Fruit fly (Drosophila melanogaster): ENCODE data around the gene CG42305.
A peak's percentile ranks its signal among the peaks of the same experiment; 100 is the strongest.

CG42305 gene

DNA sequence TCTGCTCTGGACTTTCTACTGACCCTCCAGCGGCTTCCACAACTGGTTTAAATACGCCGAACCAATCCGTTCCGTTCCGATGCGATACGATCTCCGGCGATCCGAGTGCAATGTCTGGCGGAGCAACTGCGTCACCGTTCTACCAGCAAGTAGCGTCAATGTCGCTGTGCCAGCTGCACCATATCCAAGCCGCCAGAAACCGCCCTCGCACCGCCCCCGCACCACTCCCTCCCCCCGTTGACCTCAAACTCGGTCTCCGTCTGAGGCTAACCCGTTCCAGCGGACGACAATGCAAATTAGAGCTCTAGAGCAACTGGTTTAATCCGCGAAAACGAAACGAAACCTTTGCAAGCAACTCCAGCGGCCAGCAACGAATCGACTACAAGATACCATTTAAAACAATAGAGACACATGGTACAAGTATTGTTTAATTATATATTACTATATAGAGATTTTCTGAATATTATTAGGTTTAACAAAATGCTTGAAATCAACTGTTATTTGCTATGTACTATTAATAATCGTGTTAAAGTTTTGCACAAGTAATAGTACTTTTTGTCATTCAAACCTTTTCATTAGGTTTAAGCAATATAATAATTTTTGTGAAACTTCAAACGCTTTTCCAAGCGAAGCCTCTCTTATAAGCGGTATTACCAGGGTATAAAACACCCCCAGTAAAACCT lies 1.3 kb upstream of the CG42305 start, which contains the start of the genes CG10570 and CG42502:
Gene CG10570 (minus strand): TSS at position 293 of the 683 bp plus-strand sequence.
Gene CG42502 (minus strand): TSS at position 293 of the 683 bp plus-strand sequence.
- no peak; the same call in 2 of the 3 replicates for TF ChIP-seq fd96Ca (GFP tag; IDR thresholded peaks at IDR 0.05)
- TF ChIP-seq CG34367 (tag; optimal IDR thresholded peaks at IDR 0.05): no peak
- peak; percentile 64 for TF ChIP-seq CG8159 (tag; optimal IDR thresholded peaks at IDR 0.05)
- TF ChIP-seq D1 (tag; optimal IDR thresholded peaks at IDR 0.05): no peak
- no peak for TF ChIP-seq gl (tag; optimal IDR thresholded peaks at IDR 0.05)
- peak; percentile 60 for TF ChIP-seq CG13204 (GFP tag; optimal IDR thresholded peaks at IDR 0.05)
- TF ChIP-seq CG4496 (GFP tag; IDR thresholded peaks at IDR 0.05): peak; percentile 52; the same call in 2 of the 3 replicates
- no peak for TF ChIP-seq CG32121 (GFP tag; IDR thresholded peaks at IDR 0.05)
- no peak for TF ChIP-seq rn (GFP tag; IDR thresholded peaks at IDR 0.05)
- no peak for TF ChIP-seq CG10348 (GFP tag; IDR thresholded peaks at IDR 0.05)
- TF ChIP-seq Ets98B (GFP tag; IDR thresholded peaks at IDR 0.05): no peak
- TF ChIP-seq CG15710 (tag; optimal IDR thresholded peaks at IDR 0.05): peak; percentile 62
- no peak for TF ChIP-seq Snoo (tag; optimal IDR thresholded peaks at IDR 0.05)
- peak; percentile 2 for TF ChIP-seq Pif1B (GFP tag; optimal IDR thresholded peaks at IDR 0.05)
- TF ChIP-seq CG14655 (GFP tag; optimal IDR thresholded peaks at IDR 0.05): peak; percentile 3
- TF ChIP-seq CG8301 (tag; optimal IDR thresholded peaks at IDR 0.05): no peak
- TF ChIP-seq CG12605 (GFP tag; IDR thresholded peaks at IDR 0.05): no peak
- no peak for TF ChIP-seq CG9948 (tag; optimal IDR thresholded peaks at IDR 0.05)
- TF ChIP-seq EcR (GFP tag; optimal IDR thresholded peaks at IDR 0.05): no peak
- peak; percentile 8 for TF ChIP-seq CG17806 (tag; optimal IDR thresholded peaks at IDR 0.05)
- TF ChIP-seq Pif1A (GFP tag; optimal IDR thresholded peaks at IDR 0.05): no peak

DNA sequence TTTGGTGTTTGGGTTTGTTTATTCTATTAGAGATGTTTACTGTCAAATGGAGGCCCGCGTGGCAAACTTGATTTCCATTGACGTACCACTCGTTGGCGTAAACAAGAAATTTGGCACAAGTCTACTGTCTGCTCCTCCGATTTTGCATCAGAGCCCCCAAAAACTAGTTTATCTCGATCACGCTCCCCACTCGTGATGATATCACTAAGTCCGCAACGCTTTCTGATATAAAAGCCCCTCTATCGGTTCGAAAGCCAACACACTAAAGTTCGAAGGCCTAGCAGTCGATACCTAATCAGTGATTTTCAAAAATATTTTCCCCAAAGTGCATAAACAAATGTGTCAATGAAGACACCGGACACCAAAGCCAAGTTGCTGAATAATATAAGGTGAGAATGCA lies 307 bp downstream of the CG42305 start:
- TF ChIP-seq Pif1B (GFP tag; optimal IDR thresholded peaks at IDR 0.05): no peak
- TF ChIP-seq CG34367 (tag; optimal IDR thresholded peaks at IDR 0.05): no peak
- no peak for TF ChIP-seq CG4496 (GFP tag; IDR thresholded peaks at IDR 0.05)
- no peak for TF ChIP-seq CG17806 (tag; optimal IDR thresholded peaks at IDR 0.05)
- TF ChIP-seq CG8159 (tag; optimal IDR thresholded peaks at IDR 0.05): no peak
- TF ChIP-seq CG8301 (tag; optimal IDR thresholded peaks at IDR 0.05): no peak

DNA sequence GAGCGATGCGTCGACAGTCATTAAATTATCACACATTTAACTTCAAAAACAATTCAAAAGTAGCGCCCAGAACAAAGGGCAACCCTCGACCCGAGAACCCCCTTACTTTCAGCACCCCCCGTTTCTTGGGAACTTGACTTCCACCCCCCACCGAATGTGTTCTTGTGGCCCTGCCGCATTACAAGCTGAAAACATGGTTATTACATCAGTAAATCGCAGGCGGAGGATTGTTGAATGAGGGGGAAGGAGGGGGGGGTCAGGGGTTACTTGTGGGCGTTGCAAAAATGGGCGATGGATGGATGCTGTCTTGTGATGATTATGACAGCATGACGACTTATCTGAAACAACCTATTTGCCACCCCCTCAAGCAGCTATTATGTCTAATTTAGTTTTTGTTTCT lies 2.7 kb downstream of the CG42305 start:
- TF ChIP-seq CG17806 (tag; optimal IDR thresholded peaks at IDR 0.05) (no peak), rn (GFP tag; IDR thresholded peaks at IDR 0.05) (no peak), Ets98B (GFP tag; IDR thresholded peaks at IDR 0.05) (no peak), Snoo (tag; optimal IDR thresholded peaks at IDR 0.05) (no peak), CG9948 (tag; optimal IDR thresholded peaks at IDR 0.05) (no peak), CG4496 (GFP tag; IDR thresholded peaks at IDR 0.05) (no peak), CG10348 (GFP tag; IDR thresholded peaks at IDR 0.05) (no peak), fd96Ca (GFP tag; IDR thresholded peaks at IDR 0.05) (no peak), CG12605 (GFP tag; IDR thresholded peaks at IDR 0.05) (no peak)

DNA sequence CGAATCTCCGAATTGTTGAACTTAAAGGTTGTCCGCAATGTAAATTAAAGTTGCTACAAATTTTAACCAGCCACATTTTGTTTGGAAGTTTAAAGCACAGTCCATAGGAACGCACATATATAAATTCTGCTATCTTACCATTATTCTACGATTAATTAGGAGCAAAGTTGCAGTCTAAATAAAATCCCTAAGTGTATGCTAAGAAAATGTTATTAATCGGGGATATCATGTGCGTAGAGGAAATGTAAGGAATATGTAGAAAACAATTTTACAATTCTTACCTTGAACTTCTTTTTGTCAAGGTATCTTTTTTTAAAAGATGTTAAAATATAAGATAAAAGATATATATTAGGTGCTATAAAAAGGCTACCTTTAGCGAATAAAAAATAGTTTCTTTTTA lies 5.9 kb downstream of the CG42305 start:
- TF ChIP-seq EcR (GFP tag; optimal IDR thresholded peaks at IDR 0.05): no peak
- no peak for TF ChIP-seq Pif1B (GFP tag; optimal IDR thresholded peaks at IDR 0.05)
- TF ChIP-seq CG4496 (GFP tag; IDR thresholded peaks at IDR 0.05): no peak
- TF ChIP-seq CG8159 (tag; optimal IDR thresholded peaks at IDR 0.05): no peak
- TF ChIP-seq CG10348 (GFP tag; IDR thresholded peaks at IDR 0.05): no peak
- TF ChIP-seq gl (tag; optimal IDR thresholded peaks at IDR 0.05): no peak
- no peak for TF ChIP-seq CG9948 (tag; optimal IDR thresholded peaks at IDR 0.05)
- no peak for TF ChIP-seq CG13204 (GFP tag; optimal IDR thresholded peaks at IDR 0.05)
- TF ChIP-seq CG32121 (GFP tag; IDR thresholded peaks at IDR 0.05): no peak
- no peak for TF ChIP-seq CG8301 (tag; optimal IDR thresholded peaks at IDR 0.05)
- no peak for TF ChIP-seq rn (GFP tag; IDR thresholded peaks at IDR 0.05)
- no peak for TF ChIP-seq CG14655 (GFP tag; optimal IDR thresholded peaks at IDR 0.05)
- no peak for TF ChIP-seq CG15710 (tag; optimal IDR thresholded peaks at IDR 0.05)
- no peak for TF ChIP-seq CG17806 (tag; optimal IDR thresholded peaks at IDR 0.05)
- no peak for TF ChIP-seq Ets98B (GFP tag; IDR thresholded peaks at IDR 0.05)
- TF ChIP-seq D1 (tag; optimal IDR thresholded peaks at IDR 0.05): no peak
- TF ChIP-seq Snoo (tag; optimal IDR thresholded peaks at IDR 0.05): no peak
- TF ChIP-seq CG12605 (GFP tag; IDR thresholded peaks at IDR 0.05): no peak

DNA sequence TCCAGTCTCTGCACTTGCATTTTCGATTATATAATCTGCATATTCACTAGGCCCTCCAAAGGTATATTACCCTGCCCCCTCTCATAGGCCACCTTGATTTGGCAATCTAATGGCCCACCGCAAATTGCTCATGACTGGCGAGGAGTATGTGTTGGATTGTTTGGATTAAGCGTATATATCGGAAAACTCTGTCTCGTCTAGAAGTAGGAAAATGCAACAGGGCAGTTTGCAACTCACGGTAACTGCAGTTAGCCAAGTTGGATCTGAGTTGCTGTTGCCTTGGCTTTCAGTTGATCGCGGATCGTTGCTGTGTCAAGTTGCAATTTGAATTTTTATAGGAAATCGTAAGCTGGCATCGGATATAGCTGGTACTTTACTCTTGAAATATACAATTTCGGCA lies 6.6 kb downstream of the CG42305 start, which contains the start of gene Ugt36F1:
Gene Ugt36F1 (plus strand): TSS at position 301 of the 400 bp plus-strand sequence.
- TF ChIP-seq CG13204 (GFP tag; optimal IDR thresholded peaks at IDR 0.05) (no peak), Pif1A (GFP tag; optimal IDR thresholded peaks at IDR 0.05) (no peak), CG12605 (GFP tag; IDR thresholded peaks at IDR 0.05) (no peak), Pif1B (GFP tag; optimal IDR thresholded peaks at IDR 0.05) (no peak), rn (GFP tag; IDR thresholded peaks at IDR 0.05) (no peak), CG32121 (GFP tag; IDR thresholded peaks at IDR 0.05) (no peak), CG8301 (tag; optimal IDR thresholded peaks at IDR 0.05) (no peak), CG34367 (tag; optimal IDR thresholded peaks at IDR 0.05) (no peak), Ets98B (GFP tag; IDR thresholded peaks at IDR 0.05) (no peak), D1 (tag; optimal IDR thresholded peaks at IDR 0.05) (no peak), Snoo (tag; optimal IDR thresholded peaks at IDR 0.05) (no peak), CG17806 (tag; optimal IDR thresholded peaks at IDR 0.05) (no peak), gl (tag; optimal IDR thresholded peaks at IDR 0.05) (no peak), fd96Ca (GFP tag; IDR thresholded peaks at IDR 0.05) (no peak), CG15710 (tag; optimal IDR thresholded peaks at IDR 0.05) (no peak), EcR (GFP tag; optimal IDR thresholded peaks at IDR 0.05) (no peak), CG8159 (tag; optimal IDR thresholded peaks at IDR 0.05) (no peak), CG9948 (tag; optimal IDR thresholded peaks at IDR 0.05) (no peak), CG4496 (GFP tag; IDR thresholded peaks at IDR 0.05) (no peak)

DNA sequence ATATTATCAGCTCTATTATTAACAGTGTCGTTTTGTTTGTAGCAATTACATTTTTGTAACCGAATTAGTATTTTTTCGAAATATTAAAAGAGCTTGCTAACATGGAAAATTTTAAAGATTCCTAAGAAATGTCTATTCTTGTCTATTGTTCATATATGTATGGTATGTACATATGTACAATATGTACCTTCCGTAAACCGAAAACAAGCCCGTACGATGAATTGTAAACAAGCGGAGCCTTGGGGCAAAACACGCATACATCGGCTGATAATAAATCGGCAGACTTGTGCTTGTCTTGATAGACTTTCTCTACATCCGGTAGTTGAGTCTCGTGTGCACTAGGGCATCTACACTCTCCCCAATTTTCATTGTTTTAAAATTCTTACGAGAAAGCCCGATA lies 10.4 kb downstream of the CG42305 start:
- TF ChIP-seq CG9948 (tag; optimal IDR thresholded peaks at IDR 0.05) (no peak), Pif1B (GFP tag; optimal IDR thresholded peaks at IDR 0.05) (no peak), gl (tag; optimal IDR thresholded peaks at IDR 0.05) (no peak), CG34367 (tag; optimal IDR thresholded peaks at IDR 0.05) (no peak), CG4496 (GFP tag; IDR thresholded peaks at IDR 0.05) (no peak), Pif1A (GFP tag; optimal IDR thresholded peaks at IDR 0.05) (no peak), CG32121 (GFP tag; IDR thresholded peaks at IDR 0.05) (no peak), CG8159 (tag; optimal IDR thresholded peaks at IDR 0.05) (no peak), CG13204 (GFP tag; optimal IDR thresholded peaks at IDR 0.05) (no peak), rn (GFP tag; IDR thresholded peaks at IDR 0.05) (no peak), Snoo (tag; optimal IDR thresholded peaks at IDR 0.05) (no peak), EcR (GFP tag; optimal IDR thresholded peaks at IDR 0.05) (no peak), CG10348 (GFP tag; IDR thresholded peaks at IDR 0.05) (no peak), fd96Ca (GFP tag; IDR thresholded peaks at IDR 0.05) (no peak), CG17806 (tag; optimal IDR thresholded peaks at IDR 0.05) (no peak), D1 (tag; optimal IDR thresholded peaks at IDR 0.05) (no peak), Ets98B (GFP tag; IDR thresholded peaks at IDR 0.05) (no peak), CG14655 (GFP tag; optimal IDR thresholded peaks at IDR 0.05) (no peak), CG12605 (GFP tag; IDR thresholded peaks at IDR 0.05) (no peak), CG15710 (tag; optimal IDR thresholded peaks at IDR 0.05) (no peak)
